Worm (Caenorhabditis elegans) whole organism, midembryonic: ENCODE results near the gene H10E21.1.

ENCODE experiments used
- cog-1 ChIP-seq: sonication (generic microtip); optimal IDR thresholded peaks from 2 replicates; lab custom pipeline; 2016; ENCODE audit warnings: missing genetic modification characterization, missing compliant biosample characterization
- flt-1 ChIP-seq: fragments of 200-800 bp; sonication (Bioruptor generic); IDR thresholded peaks from 2 replicates; pipeline ENCODE4 v1.3.6; 2022; ENCODE audit warnings: missing genetic modification characterization, missing compliant biosample characterization
- med-1 ChIP-seq: sonication (generic microtip); optimal IDR thresholded peaks from 2 replicates; lab custom pipeline; 2017; ENCODE audit warnings: missing genetic modification characterization, mild to moderate bottlenecking, missing compliant biosample characterization, antibody characterized with exemption, missing genetic modification reagents; ENCODE audit not compliant: insufficient read depth
- tab-1 ChIP-seq: fragments of 200-800 bp; sonication (Bioruptor generic); IDR thresholded peaks from 2 replicates; pipeline ENCODE4 v1.3.6; 2022; ENCODE audit warnings: missing genetic modification characterization, missing compliant biosample characterization
- ztf-29 ChIP-seq: fragments of 200-800 bp; sonication (Bioruptor generic); IDR thresholded peaks from 2 replicates; pipeline ENCODE4 v1.3.6; 2022; ENCODE audit warnings: missing genetic modification reagents, missing genetic modification characterization, missing compliant biosample characterization

- TF ChIP-seq flt-1 (GFP tag; lab: Robert Waterston, UW): no peak
- TF ChIP-seq ztf-29: no peak
- TF ChIP-seq tab-1 (GFP tag; lab: Robert Waterston, UW): no peak
- no peak for TF ChIP-seq med-1 (GFP tag; lab: Kevin White, UChicago)
- no peak for TF ChIP-seq cog-1 (tag; lab: Kevin White, UChicago)
Measured at ce11 chrIII:38117-38516, 22.5 kb downstream of the H10E21.1 start, which contains the start of gene clp-10.
